Fruit fly (Drosophila melanogaster): Measurements from ENCODE around the gene CG9586.

The CG9586 gene

dm6 chr2L:9189272-9189671 is 23.0 kb upstream of the CG9586 start:
- TF ChIP-seq rgr (GFP tag; optimal IDR thresholded peaks at IDR 0.05) (no peak), Hr83 (GFP tag; optimal IDR thresholded peaks at IDR 0.05; ENCODE audit: poor library complexity, severe bottlenecking) (no peak), Mio (GFP tag; optimal IDR thresholded peaks at IDR 0.05) (no peak), h (GFP tag; optimal IDR thresholded peaks at IDR 0.05) (no peak)

DNA sequence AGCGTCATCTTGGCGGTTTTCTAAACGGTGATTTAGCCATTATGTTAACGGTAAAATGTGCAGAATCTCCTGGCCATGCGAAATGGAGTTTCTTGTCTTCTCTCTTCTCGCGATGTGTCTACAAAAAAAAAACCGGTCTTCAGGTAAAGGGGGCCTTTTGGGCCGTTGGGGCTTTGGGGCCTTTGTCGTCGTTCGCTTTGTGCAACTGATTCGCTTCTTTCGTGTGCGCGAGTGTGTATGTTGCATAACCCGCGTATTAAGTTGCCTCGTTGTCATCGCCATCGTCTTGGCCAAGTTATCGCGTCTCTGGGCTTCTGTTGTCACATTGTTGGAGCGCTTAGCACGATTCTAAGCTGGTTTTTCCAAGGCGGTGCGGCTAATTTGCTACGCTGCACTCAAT is 22.5 kb upstream of the CG9586 start:
- TF ChIP-seq N (GFP tag; optimal IDR thresholded peaks at IDR 0.05) (no peak), Abd-B (GFP tag; optimal IDR thresholded peaks at IDR 0.05) (no peak), psq (GFP tag; optimal IDR thresholded peaks at IDR 0.05) (peak; percentile 90), Hnf4 (GFP tag; optimal IDR thresholded peaks at IDR 0.05) (no peak), CG9705 (GFP tag; optimal IDR thresholded peaks at IDR 0.05) (no peak), Dif (GFP tag; optimal IDR thresholded peaks at IDR 0.05; ENCODE audit: partially characterized antibody) (peak; percentile 2)

DNA sequence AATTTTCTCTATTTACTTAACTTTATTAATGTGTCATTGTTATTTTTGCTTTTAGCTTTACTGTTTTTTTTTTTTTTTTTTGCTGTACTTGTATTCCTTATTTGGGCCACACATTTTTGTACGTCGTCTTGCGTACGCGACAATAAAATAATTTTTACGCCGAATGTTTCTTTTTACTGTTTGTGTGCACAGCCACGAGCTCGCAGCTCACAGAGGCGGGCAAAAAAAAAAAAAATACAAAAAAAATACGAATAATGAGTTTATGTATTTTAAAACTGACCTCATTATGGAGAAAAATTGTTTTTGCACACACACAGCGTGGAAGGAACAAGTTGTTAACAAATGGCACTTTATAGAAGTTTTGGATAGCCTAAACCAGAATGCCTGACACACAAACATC is 21.2 kb upstream of the CG9586 start:
- peak; percentile 40 for TF ChIP-seq Hnf4 (GFP tag; optimal IDR thresholded peaks at IDR 0.05)
- TF ChIP-seq br (GFP tag; optimal IDR thresholded peaks at IDR 0.05) = peak; percentile 24
- no peak for TF ChIP-seq jim (GFP tag; optimal IDR thresholded peaks at IDR 0.05)
- peak; percentile 17 for TF ChIP-seq fru (GFP tag; optimal IDR thresholded peaks at IDR 0.05)
- peak; percentile 58 for TF ChIP-seq CrebA (GFP tag; optimal IDR thresholded peaks at IDR 0.05; ENCODE audit: borderline replicate concordance)
- peak; percentile 16 for TF ChIP-seq brk (GFP tag; optimal IDR thresholded peaks at IDR 0.05)
- no peak for TF ChIP-seq Myc (optimal IDR thresholded peaks at IDR 0.05)
- peak; percentile 76 for TF ChIP-seq tai (GFP tag; optimal IDR thresholded peaks at IDR 0.05)
- TF ChIP-seq rgr (GFP tag; optimal IDR thresholded peaks at IDR 0.05) = peak; percentile 17
- peak; percentile 57 for TF ChIP-seq h (GFP tag; optimal IDR thresholded peaks at IDR 0.05)
- TF ChIP-seq OdsH (GFP tag; optimal IDR thresholded peaks at IDR 0.05) = peak; percentile 8

DNA sequence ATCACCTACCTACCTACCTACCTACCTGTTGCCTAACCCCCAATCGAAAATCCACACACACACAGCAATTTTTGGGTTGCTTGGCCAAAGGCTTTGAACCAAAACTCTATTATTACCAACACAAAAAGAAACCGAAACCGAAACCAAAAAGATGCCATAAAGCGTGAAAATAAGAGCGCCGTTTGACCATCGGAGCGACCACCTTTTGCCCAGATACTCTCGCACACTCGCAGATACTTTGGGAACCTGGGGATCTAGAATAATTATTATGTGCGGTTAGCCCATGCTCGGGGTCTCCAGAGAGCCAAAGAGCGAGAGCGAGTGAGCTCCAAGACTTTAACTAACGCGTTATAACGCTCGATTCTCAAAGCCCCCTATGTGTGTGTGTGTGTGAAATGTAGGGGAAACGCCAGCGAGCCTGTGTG is 16.2 kb upstream of the CG9586 start:
- TF ChIP-seq Rel (GFP tag; optimal IDR thresholded peaks at IDR 0.05) (no peak), Rel (tag; optimal IDR thresholded peaks at IDR 0.05) (peak; percentile 34), dl (GFP tag; optimal IDR thresholded peaks at IDR 0.05; ENCODE audit: insufficient read depth in 1 of 2, partially characterized antibody in 2 of 2) (peak; percentile 77 to 88), h (GFP tag; optimal IDR thresholded peaks at IDR 0.05) (peak; percentile 3), OdsH (GFP tag; optimal IDR thresholded peaks at IDR 0.05) (no peak), dsf (GFP tag; optimal IDR thresholded peaks at IDR 0.05; ENCODE audit: borderline replicate concordance) (no peak), CG9705 (GFP tag; optimal IDR thresholded peaks at IDR 0.05) (no peak), Vsx2 (GFP tag; optimal IDR thresholded peaks at IDR 0.05; ENCODE audit: partially characterized antibody) (peak; percentile 36), Dif (GFP tag; optimal IDR thresholded peaks at IDR 0.05; ENCODE audit: partially characterized antibody) (peak; percentile 90), Jra (GFP tag; optimal IDR thresholded peaks at IDR 0.05) (no peak), Hnf4 (GFP tag; optimal IDR thresholded peaks at IDR 0.05) (no peak), CrebA (GFP tag; optimal IDR thresholded peaks at IDR 0.05; ENCODE audit: borderline replicate concordance) (peak; percentile 30), br (GFP tag; optimal IDR thresholded peaks at IDR 0.05) (no peak), sage (GFP tag; optimal IDR thresholded peaks at IDR 0.05) (no peak), rgr (GFP tag; optimal IDR thresholded peaks at IDR 0.05) (no peak), fru (GFP tag; optimal IDR thresholded peaks at IDR 0.05) (no peak), lola (GFP tag; optimal IDR thresholded peaks at IDR 0.05) (no peak), foxo (GFP tag; optimal IDR thresholded peaks at IDR 0.05) (no peak), Hr83 (GFP tag; optimal IDR thresholded peaks at IDR 0.05; ENCODE audit: poor library complexity, severe bottlenecking) (peak; percentile 67)

DNA sequence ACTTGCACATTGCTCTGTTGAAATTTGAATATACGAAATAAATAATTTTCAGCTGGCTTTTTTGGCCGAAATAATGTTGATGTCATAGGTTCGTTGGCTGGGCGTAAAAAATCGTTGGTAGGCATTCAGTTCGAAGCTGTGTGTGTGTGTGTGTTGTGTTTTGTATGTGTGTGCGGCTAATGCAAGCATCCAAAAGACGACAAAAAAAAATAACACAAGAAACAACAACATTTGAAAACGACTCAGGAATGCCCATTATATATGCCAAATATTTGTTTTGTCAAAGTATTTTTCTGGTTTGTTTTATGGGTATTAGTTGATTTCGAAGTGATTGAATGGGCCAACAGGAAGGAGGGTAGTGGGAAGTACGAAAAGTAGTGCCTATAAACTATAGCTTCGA is 15.4 kb upstream of the CG9586 start:
- TF ChIP-seq Dfd (GFP tag; optimal IDR thresholded peaks at IDR 0.05) (peak; percentile 5), tai (GFP tag; optimal IDR thresholded peaks at IDR 0.05) (no peak)

dm6 chr2L:9179285-9179684 is 13.0 kb upstream of the CG9586 start:
- TF ChIP-seq Rel (GFP tag; optimal IDR thresholded peaks at IDR 0.05) (no peak), Rel (tag; optimal IDR thresholded peaks at IDR 0.05) (peak; percentile 41), rgr (GFP tag; optimal IDR thresholded peaks at IDR 0.05) (peak; percentile 1), dl (GFP tag; optimal IDR thresholded peaks at IDR 0.05; ENCODE audit: insufficient read depth in 1 of 2, partially characterized antibody in 2 of 2) (peak in 1 of 2 experiments; percentile 53), Dif (GFP tag; optimal IDR thresholded peaks at IDR 0.05; ENCODE audit: partially characterized antibody) (peak; percentile 17), OdsH (GFP tag; optimal IDR thresholded peaks at IDR 0.05) (no peak), tai (GFP tag; optimal IDR thresholded peaks at IDR 0.05) (no peak), Sp1 (GFP tag; optimal IDR thresholded peaks at IDR 0.05) (no peak), h (GFP tag; optimal IDR thresholded peaks at IDR 0.05) (peak; percentile 48), Vsx2 (GFP tag; optimal IDR thresholded peaks at IDR 0.05; ENCODE audit: partially characterized antibody) (no peak), Hnf4 (GFP tag; optimal IDR thresholded peaks at IDR 0.05) (peak; percentile 76)
